Worm (Caenorhabditis elegans): ENCODE measurements around the gene wdr-20.

DNA sequence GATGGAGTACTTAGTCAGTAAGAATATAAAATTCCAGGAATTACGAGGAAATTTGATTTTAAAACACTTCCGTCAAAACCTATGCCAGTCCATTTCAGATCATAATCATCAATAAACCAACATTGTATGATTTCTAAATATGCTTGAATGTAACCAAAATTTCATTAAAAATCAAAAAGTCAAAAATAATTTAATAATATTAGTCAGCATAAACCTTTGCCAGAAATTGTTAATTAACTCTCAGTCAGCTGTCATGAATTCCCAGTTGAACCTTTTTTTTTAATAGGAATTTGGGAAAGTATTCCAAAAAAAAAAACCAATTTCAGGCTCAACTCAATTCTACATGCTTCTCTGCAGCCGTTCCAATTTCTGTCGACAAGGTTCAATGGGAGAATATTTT, 14.4 kb upstream of the wdr-20 start, which contains the start of gene srsx-26:
- TF ChIP-seq him-1 (tag; optimal IDR thresholded peaks at IDR 0.05) (no peak), W03F9.2 (tag; optimal IDR thresholded peaks at IDR 0.05) (no peak), dao-5 (tag; optimal IDR thresholded peaks at IDR 0.05) (no peak)

Measured in whole organism, L4/young adult.